Worm (Caenorhabditis elegans): ENCODE measurements around the gene srw-127.

ce11 chrV:7012617-7013016 is at the start of gene srw-127:
- TF ChIP-seq lin-39 (tag; optimal IDR thresholded peaks at IDR 0.05) = no peak
- TF ChIP-seq nhr-28 (tag; optimal IDR thresholded peaks at IDR 0.05) = no peak
- TF ChIP-seq nhr-237 (tag; optimal IDR thresholded peaks at IDR 0.05) = no peak
- TF ChIP-seq lin-15B (tag; optimal IDR thresholded peaks at IDR 0.05) = no peak
- no peak for TF ChIP-seq ama-1 (optimal IDR thresholded peaks at IDR 0.05)
- no peak for TF ChIP-seq zag-1 (tag; optimal IDR thresholded peaks at IDR 0.05)
- TF ChIP-seq aly-2 (tag; optimal IDR thresholded peaks at IDR 0.05) = no peak
- TF ChIP-seq nhr-25 (tag; optimal IDR thresholded peaks at IDR 0.05) = no peak
- no peak for TF ChIP-seq unc-62 (GFP tag; optimal IDR thresholded peaks at IDR 0.05)
- TF ChIP-seq nhr-23 (tag; optimal IDR thresholded peaks at IDR 0.05) = no peak
